Fruit fly (Drosophila melanogaster) whole organism, wandering third instar larva: ENCODE data around the gene Pka-C1.
A peak's percentile ranks its signal among the peaks of the same experiment; 100 is the strongest.

Experiments used
- Abd-B ChIP-seq: fragments of >200 bp; optimal IDR thresholded peaks from 2 replicates; lab custom pipeline; 2017; ENCODE audit warnings: missing biosample characterization, missing genetic modification characterization
- HLH106 ChIP-seq: fragments of 200-800 bp; optimal IDR thresholded peaks from 3 replicates; lab custom pipeline; 2019; ENCODE audit warnings: missing biosample characterization, mild to moderate bottlenecking, missing genetic modification characterization, moderate library complexity
- N ChIP-seq: fragments of >200 bp; optimal IDR thresholded peaks from 2 replicates; lab custom pipeline; 2018; ENCODE audit warnings: missing biosample characterization, missing external identifiers, missing genetic modification characterization
- brk ChIP-seq: fragments of 200-800 bp; sonication (Bioruptor generic); optimal IDR thresholded peaks from 2 replicates; lab custom pipeline; 2016; ENCODE audit warnings: missing biosample characterization, mild to moderate bottlenecking, missing genetic modification characterization
- lola ChIP-seq: fragments of >200 bp; optimal IDR thresholded peaks from 2 replicates; lab custom pipeline; 2017; ENCODE audit warnings: missing biosample characterization, missing genetic modification characterization
- rgr ChIP-seq: fragments of 200-800 bp; sonication (Bioruptor generic); optimal IDR thresholded peaks from 3 replicates; lab custom pipeline; 2016; ENCODE audit warnings: missing biosample characterization, mild to moderate bottlenecking, missing genetic modification characterization
- usp ChIP-seq: fragments of >200 bp; optimal IDR thresholded peaks from 2 replicates; lab custom pipeline; 2017; ENCODE audit warnings: missing biosample characterization, missing genetic modification characterization

DNA sequence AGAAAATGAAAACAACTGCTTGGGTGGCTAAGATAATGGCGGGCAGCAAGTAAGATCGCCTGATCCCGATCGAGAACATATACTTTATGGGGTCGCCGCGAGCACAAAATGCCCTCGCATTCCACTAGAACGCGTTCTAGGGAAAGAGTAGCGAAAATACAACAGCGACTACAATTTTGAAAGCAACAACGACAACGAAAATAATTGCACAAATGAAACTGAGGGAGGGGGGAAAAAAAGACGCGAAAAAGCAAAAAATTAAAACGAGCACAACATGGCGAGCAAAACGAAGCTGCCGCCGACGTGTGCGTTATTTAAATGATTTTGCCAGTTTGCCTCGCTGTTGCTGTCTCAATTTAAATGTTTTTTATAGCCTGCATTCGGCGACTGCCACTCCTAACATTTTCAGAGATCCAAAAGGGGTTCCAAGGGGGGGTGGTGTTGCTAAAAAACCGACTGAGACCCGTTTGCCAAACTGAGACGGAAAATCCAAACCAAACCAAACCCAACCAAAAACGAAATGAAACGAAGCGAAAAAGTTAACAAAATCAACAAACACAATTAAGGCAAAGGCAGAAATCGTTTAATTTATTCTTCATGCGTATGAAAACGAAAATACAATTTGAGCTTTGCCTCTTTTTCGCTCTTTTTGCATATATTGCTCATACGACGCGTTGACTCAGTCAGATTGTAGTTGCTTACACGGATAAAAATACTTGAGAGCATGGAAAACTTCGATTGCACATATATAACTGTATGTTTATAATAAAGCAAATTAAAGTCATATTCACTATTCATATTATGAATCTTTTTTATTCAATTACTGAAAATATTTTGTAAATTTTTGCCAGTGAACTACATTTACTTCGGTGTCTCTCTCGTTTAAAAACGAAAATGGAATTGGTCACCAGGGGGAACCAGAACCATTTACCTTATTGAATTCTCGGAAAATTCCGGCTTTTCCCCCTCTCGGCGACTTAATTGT, 6.4 kb downstream of the Pka-C1 start:
- peak; percentile 63 for TF ChIP-seq HLH106 (tag; lab: Kevin White, UChicago)
- TF ChIP-seq lola: no peak
- TF ChIP-seq rgr: peak; percentile 74
- TF ChIP-seq usp (GFP tag; lab: Kevin White, UChicago): no peak
- TF ChIP-seq Abd-B: no peak
- TF ChIP-seq N (GFP tag; lab: Kevin White, UChicago): no peak
- TF ChIP-seq brk (GFP tag; lab: Kevin White, UChicago): peak; percentile 46
